Worm (Caenorhabditis elegans) whole organism, late embryonic: ENCODE results near the gene C16C8.21.
"Not testable (repeated sequence)": the region's sequence is repeated elsewhere in the genome, so short reads cannot be mapped to it uniquely, and the experiment has no call there.

Experiments
- C38D4.7 ChIP-seq: fragments of 200-800 bp; sonication (Bioruptor generic); optimal IDR thresholded peaks from 2 replicates; lab custom pipeline; 2018; ENCODE audit warnings: mild to moderate bottlenecking, missing genetic modification characterization, moderate library complexity, missing compliant biosample characterization
- K09A11.1 ChIP-seq: sonication (generic microtip); optimal IDR thresholded peaks from 2 replicates; lab custom pipeline; 2017; ENCODE audit warnings: antibody characterized with exemption, mild to moderate bottlenecking, missing genetic modification characterization, missing compliant biosample characterization; ENCODE audit not compliant: insufficient read depth
- ahr-1 ChIP-seq: sonication (generic microtip); optimal IDR thresholded peaks from 2 replicates; lab custom pipeline; 2016; ENCODE audit warnings: missing genetic modification characterization, missing compliant biosample characterization
- ceh-18 ChIP-seq: sonication (generic microtip); optimal IDR thresholded peaks from 2 replicates; lab custom pipeline; 2016; ENCODE audit warnings: missing genetic modification characterization, missing compliant biosample characterization
- ceh-19 ChIP-seq: fragments of 200-800 bp; sonication (Bioruptor generic); optimal IDR thresholded peaks from 2 replicates; lab custom pipeline; 2018; ENCODE audit warnings: mild to moderate bottlenecking, missing genetic modification characterization, missing compliant biosample characterization
- ceh-30 ChIP-seq: fragments of 150-350 bp; optimal IDR thresholded peaks from 2 replicates; lab custom pipeline; 2014; ENCODE audit warnings: missing biosample characterization, missing genetic modification characterization
- ceh-31 ChIP-seq: sonication (generic microtip); optimal IDR thresholded peaks from 2 replicates; lab custom pipeline; 2016; ENCODE audit warnings: missing genetic modification characterization, missing compliant biosample characterization
- ceh-34 ChIP-seq: sonication (generic microtip); optimal IDR thresholded peaks from 2 replicates; lab custom pipeline; 2016; ENCODE audit warnings: mild to moderate bottlenecking, missing genetic modification characterization, missing compliant biosample characterization
- ceh-45 ChIP-seq: fragments of 200-800 bp; sonication (Bioruptor generic); IDR thresholded peaks from 2 replicates; pipeline ENCODE4 v1.3.6; 2022; ENCODE audit warnings: missing genetic modification reagents, missing genetic modification characterization, missing compliant biosample characterization
- ceh-9 ChIP-seq: sonication (generic microtip); optimal IDR thresholded peaks from 2 replicates; lab custom pipeline; 2016; ENCODE audit warnings: mild to moderate bottlenecking, missing genetic modification characterization, inconsistent platforms, missing compliant biosample characterization
- dve-1 ChIP-seq: sonication (generic microtip); optimal IDR thresholded peaks from 2 replicates; lab custom pipeline; 2017; ENCODE audit warnings: antibody characterized with exemption, mild to moderate bottlenecking, missing genetic modification characterization, missing compliant biosample characterization
- elt-2 ChIP-seq: sonication (generic microtip); optimal IDR thresholded peaks from 2 replicates; lab custom pipeline; 2016; ENCODE audit warnings: missing genetic modification reagents, missing genetic modification characterization, missing compliant biosample characterization
- ets-4 ChIP-seq: sonication (generic microtip); optimal IDR thresholded peaks from 2 replicates; lab custom pipeline; 2016; ENCODE audit warnings: missing genetic modification characterization, missing compliant biosample characterization
- eyg-1 ChIP-seq: sonication (generic microtip); optimal IDR thresholded peaks from 2 replicates; lab custom pipeline; 2016; ENCODE audit warnings: missing genotype, missing genetic modification characterization, missing compliant biosample characterization
- fax-1 ChIP-seq: sonication (generic microtip); optimal IDR thresholded peaks from 2 replicates; lab custom pipeline; 2016; ENCODE audit warnings: missing genotype, missing genetic modification characterization, missing compliant biosample characterization
- fkh-10 ChIP-seq: fragments of 150-350 bp; optimal IDR thresholded peaks from 2 replicates; lab custom pipeline; 2014; ENCODE audit warnings: missing biosample characterization, missing genetic modification reagents, missing genetic modification characterization
- fkh-6 ChIP-seq: sonication (generic microtip); optimal IDR thresholded peaks from 2 replicates; lab custom pipeline; 2016; ENCODE audit warnings: missing genetic modification characterization, missing compliant biosample characterization
- gmeb-2 ChIP-seq: sonication (generic microtip); optimal IDR thresholded peaks from 2 replicates; lab custom pipeline; 2016; ENCODE audit warnings: missing genetic modification characterization, inconsistent platforms, missing compliant biosample characterization
- hlh-13 ChIP-seq: fragments of 200-800 bp; sonication (Bioruptor generic); optimal IDR thresholded peaks from 2 replicates; lab custom pipeline; 2018; ENCODE audit warnings: mild to moderate bottlenecking, missing genetic modification characterization, missing compliant biosample characterization
- hlh-15 ChIP-seq: sonication (generic microtip); optimal IDR thresholded peaks from 2 replicates; lab custom pipeline; 2016; ENCODE audit warnings: missing genetic modification characterization, missing compliant biosample characterization
- hlh-30 ChIP-seq: sonication (generic microtip); optimal IDR thresholded peaks from 2 replicates; lab custom pipeline; 2017; ENCODE audit warnings: antibody characterized with exemption, missing genetic modification characterization, missing compliant biosample characterization; ENCODE audit not compliant: insufficient read depth
- hlh-6 ChIP-seq: sonication (generic microtip); optimal IDR thresholded peaks from 2 replicates; lab custom pipeline; 2016; ENCODE audit warnings: missing genotype, missing genetic modification characterization, missing compliant biosample characterization
- hlh-8 ChIP-seq: sonication (generic microtip); optimal IDR thresholded peaks from 2 replicates; lab custom pipeline; 2016; ENCODE audit warnings: missing genotype, missing genetic modification characterization, missing compliant biosample characterization
- lin-11 ChIP-seq: fragments of 200-800 bp; sonication (Bioruptor generic); optimal IDR thresholded peaks from 2 replicates; lab custom pipeline; 2018; ENCODE audit warnings: mild to moderate bottlenecking, missing genetic modification characterization, missing compliant biosample characterization
- pha-4 ChIP-seq: fragments of 150-350 bp; optimal IDR thresholded peaks from 2 replicates; lab custom pipeline; 2018; ENCODE audit warnings: missing biosample characterization, missing genetic modification reagents, missing genetic modification characterization
- pqm-1 ChIP-seq: sonication (generic microtip); optimal IDR thresholded peaks from 2 replicates; lab custom pipeline; 2016; ENCODE audit warnings: missing genetic modification characterization, missing compliant biosample characterization
- ref-2 ChIP-seq: sonication (generic microtip); optimal IDR thresholded peaks from 2 replicates; lab custom pipeline; 2016; ENCODE audit warnings: missing genetic modification characterization, missing compliant biosample characterization
- tbx-7 ChIP-seq: sonication (generic microtip); optimal IDR thresholded peaks from 2 replicates; lab custom pipeline; 2016; ENCODE audit warnings: missing genotype, missing genetic modification characterization, missing compliant biosample characterization
- ttx-3 ChIP-seq: sonication (generic microtip); optimal IDR thresholded peaks from 2 replicates; lab custom pipeline; 2016; ENCODE audit warnings: missing genetic modification reagents, missing genetic modification characterization, missing compliant biosample characterization
- unc-86 ChIP-seq: sonication (generic microtip); optimal IDR thresholded peaks from 2 replicates; lab custom pipeline; 2016; ENCODE audit warnings: missing genetic modification characterization, missing compliant biosample characterization

The C16C8.21 gene

ce11 chrII:3464580-3464979, 16.6 kb downstream of the C16C8.21 start, which contains the start of gene C16C8.10:
TSS of gene C16C8.10 (minus strand) at chrII:3464680.
- not testable (repeated sequence) for TF ChIP-seq hlh-8; ceh-31 (tag; lab: Kevin White, UChicago); K09A11.1 (tag; lab: Kevin White, UChicago)

ce11 chrII:3470549-3470948, 22.5 kb downstream of the C16C8.21 start, which contains the start of gene Y49F6B.20:
TSS of gene Y49F6B.20 (minus strand) at chrII:3470649.
- TF ChIP-seq ceh-30 (no peak), C38D4.7 (GFP tag; lab: Kevin White, UChicago) (no peak), elt-2 (tag; lab: Kevin White, UChicago) (no peak), tbx-7 (tag; lab: Kevin White, UChicago) (no peak), ahr-1 (no peak), ceh-19 (no peak)

ce11 chrII:3471603-3472002, 23.6 kb downstream of the C16C8.21 start, which contains the start of gene Y49F6B.13:
TSS of gene Y49F6B.13 (minus strand) at chrII:3471703.
- TF ChIP-seq hlh-15 (tag; lab: Kevin White, UChicago) = no peak
- TF ChIP-seq hlh-13 = no peak
- no peak for TF ChIP-seq ceh-34 (tag; lab: Kevin White, UChicago)
- TF ChIP-seq ets-4 = no peak
- no peak for TF ChIP-seq K09A11.1 (tag; lab: Kevin White, UChicago)
- TF ChIP-seq ceh-9 = no peak
- no peak for TF ChIP-seq unc-86 (tag; lab: Kevin White, UChicago)
- no peak for TF ChIP-seq gmeb-2 (tag; lab: Kevin White, UChicago)
- TF ChIP-seq dve-1 (tag; lab: Kevin White, UChicago) = no peak
- no peak for TF ChIP-seq pqm-1
- no peak for TF ChIP-seq elt-2 (tag; lab: Kevin White, UChicago)
- no peak for TF ChIP-seq ref-2
- TF ChIP-seq, all 69 proteins: peak for 0

ce11 chrII:3472316-3472715, 24.3 kb downstream of the C16C8.21 start, which contains the start of gene Y49F6B.12:
TSS of gene Y49F6B.12 (minus strand) at chrII:3472416.
- no peak for TF ChIP-seq lin-11 (tag; lab: Kevin White, UChicago)

ce11 chrII:3472817-3473216, 24.8 kb downstream of the C16C8.21 start, which contains the start of gene Y49F6B.6:
TSS of gene Y49F6B.6 (plus strand) at chrII:3473117.
- TF ChIP-seq ceh-18 (tag; lab: Kevin White, UChicago) (no peak), hlh-30 (tag; lab: Kevin White, UChicago) (no peak)

- TF ChIP-seq pqm-1 (no peak), pha-4 (tag; lab: Kevin White, UChicago) (no peak), fkh-6 (tag; lab: Kevin White, UChicago) (no peak), hlh-6 (tag; lab: Kevin White, UChicago) (no peak), eyg-1 (no peak), ceh-45 (GFP tag; lab: Robert Waterston, UW) (no peak), C38D4.7 (GFP tag; lab: Kevin White, UChicago) (no peak)
- TF ChIP-seq, all 69 proteins: peak for 0
Observed at ce11 chrII:3473744-3474143, 25.7 kb downstream of the C16C8.21 start, which contains the start of gene sdz-32. TSS of gene sdz-32 (plus strand) at chrII:3474044.

ce11 chrII:3476536-3476935, 28.5 kb downstream of the C16C8.21 start:
- no peak for TF ChIP-seq fax-1
- TF ChIP-seq ceh-18 (tag; lab: Kevin White, UChicago) = no peak
- TF ChIP-seq dve-1 (tag; lab: Kevin White, UChicago) = peak; percentile 62
- no peak for TF ChIP-seq ref-2
- TF ChIP-seq fkh-10 (GFP tag; lab: Kevin White, UChicago) = no peak
- TF ChIP-seq ttx-3 (tag; lab: Kevin White, UChicago) = no peak
